Worm (Caenorhabditis elegans) whole organism, L4/young adult: ENCODE data around the gene Y37E11B.2.

ENCODE experiments used
- W03F9.2 ChIP-seq: fragments of 150-350 bp; optimal IDR thresholded peaks from 2 replicates; lab custom pipeline; 2014; ENCODE audit warnings: missing biosample characterization, missing genetic modification characterization
- dao-5 ChIP-seq: sonication (generic microtip); optimal IDR thresholded peaks from 2 replicates; lab custom pipeline; 2016; ENCODE audit warnings: missing genotype, missing genetic modification characterization, moderate library complexity, missing compliant biosample characterization

ce11 chrIV:3606285-3606834 is 28.1 kb downstream of the Y37E11B.2 start, which contains the start of the genes Y37E11B.10 and kgb-2:
- TF ChIP-seq W03F9.2 (tag; lab: Kevin White, UChicago) (no peak), dao-5 (no peak)
